Worm (Caenorhabditis elegans): ENCODE results near the gene nhr-71.

The nhr-71 gene

DNA sequence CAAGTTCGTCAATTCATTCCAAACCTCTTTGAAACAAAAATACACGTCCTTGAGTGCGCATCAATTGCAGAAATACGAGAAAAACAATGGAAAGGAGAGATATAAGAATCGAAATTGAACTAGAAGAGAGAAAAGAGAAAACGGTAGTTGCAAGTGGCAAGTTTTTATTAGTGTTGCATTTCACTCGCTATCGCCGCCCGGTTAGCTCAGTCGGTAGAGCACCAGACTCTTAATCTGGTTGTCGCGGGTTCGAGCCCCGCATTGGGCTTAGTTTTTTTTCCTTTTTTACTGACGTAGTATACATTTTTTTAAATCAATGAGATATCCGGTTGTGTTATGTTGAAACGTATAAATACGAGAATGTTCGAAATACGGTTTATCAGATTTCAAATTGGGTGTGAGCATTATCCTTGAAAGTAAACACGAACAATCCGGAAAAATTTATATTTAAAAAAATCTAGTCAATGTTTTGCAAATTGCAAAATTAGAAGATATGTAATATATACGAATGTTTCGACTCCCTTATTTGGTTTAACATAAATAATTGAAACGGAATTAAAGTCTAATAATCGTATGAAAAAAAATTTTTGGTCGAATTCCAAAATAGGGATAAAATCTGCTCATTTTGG, 34.4 kb downstream of the nhr-71 start:
- TF ChIP-seq aptf-3 (GFP tag; IDR thresholded peaks at IDR 0.05) (0 out of 2 replicates have a peak, but pooled peaks have one; percentile 9), let-607 (tag; optimal IDR thresholded peaks at IDR 0.05) (peak; percentile 51 to 53), D2030.7 (GFP tag; IDR thresholded peaks at IDR 0.05) (peak; percentile 70), mes-4 (tag; optimal IDR thresholded peaks at IDR 0.05) (peak; percentile 44), F10E7.11 (tag; optimal IDR thresholded peaks at IDR 0.05) (peak; percentile 4), F33H1.4 (GFP tag; IDR thresholded peaks at IDR 0.05) (no peak), ztf-25 (GFP tag; IDR thresholded peaks at IDR 0.05) (peak; percentile 69; the same call in 1 of the 2 replicates), nhr-90 (tag; optimal IDR thresholded peaks at IDR 0.05) (peak; percentile 55), hmg-1.2 (GFP tag; IDR thresholded peaks at IDR 0.05) (peak; percentile 79), madf-8 (GFP tag; conservative IDR thresholded peaks at IDR 0.05) (no peak), egrh-3 (GFP tag; IDR thresholded peaks at IDR 0.05) (0 out of 2 replicates have a peak, but pooled peaks have one; percentile 11), dox-1 (GFP tag; IDR thresholded peaks at IDR 0.05) (peak; percentile 76; the same call in 1 of the 2 replicates), somi-1 (GFP tag; optimal IDR thresholded peaks at IDR 0.05) (peak; percentile 33), rec-8 (tag; optimal IDR thresholded peaks at IDR 0.05) (peak; percentile 23 to 34), madf-10 (tag; optimal IDR thresholded peaks at IDR 0.05) (peak; percentile 49), C06A6.2 (GFP tag; conservative IDR thresholded peaks at IDR 0.05) (0 out of 2 replicates have a peak, but pooled peaks have one; percentile 37), C17E4.6 (GFP tag; IDR thresholded peaks at IDR 0.05) (peak; percentile 47; the same call in 1 of the 2 replicates), rpc-1 (optimal IDR thresholded peaks at IDR 0.05) (peak; percentile 92), rpc-1 (tag; optimal IDR thresholded peaks at IDR 0.05) (peak; percentile 76), zfh-2 (GFP tag; conservative IDR thresholded peaks at IDR 0.05) (no peak), akir-1 (GFP tag; optimal IDR thresholded peaks at IDR 0.05) (no peak), ztf-22 (GFP tag; optimal IDR thresholded peaks at IDR 0.05) (no peak), mxl-1 (tag; optimal IDR thresholded peaks at IDR 0.05) (peak; percentile 86), atf-7 (tag; optimal IDR thresholded peaks at IDR 0.05) (peak; percentile 18), lsy-27 (tag; optimal IDR thresholded peaks at IDR 0.05; ENCODE audit: borderline replicate concordance, insufficient read depth) (peak; percentile 47), Y67H2A.10 (GFP tag; conservative IDR thresholded peaks at IDR 0.05) (no peak), rcor-1 (GFP tag; IDR thresholded peaks at IDR 0.05) (peak; percentile 48; the same call in 1 of the 2 replicates), lin-54 (GFP tag; optimal IDR thresholded peaks at IDR 0.05) (peak; percentile 34), athp-1 (tag; optimal IDR thresholded peaks at IDR 0.05) (peak; percentile 38), nhr-120 (GFP tag; IDR thresholded peaks at IDR 0.05) (0 out of 2 replicates have a peak, but pooled peaks have one; percentile 64), ceh-100 (GFP tag; IDR thresholded peaks at IDR 0.05) (peak; percentile 60; the same call in 1 of the 2 replicates), B0261.1 (tag; optimal IDR thresholded peaks at IDR 0.05) (peak; percentile 91), ztf-28 (GFP tag; IDR thresholded peaks at IDR 0.05) (0 out of 2 replicates have a peak, but pooled peaks have one; percentile 57), snpc-1.1 (tag; optimal IDR thresholded peaks at IDR 0.05; ENCODE audit: insufficient read depth) (peak; percentile 23), Y53F4B.3 (GFP tag; IDR thresholded peaks at IDR 0.05) (no peak), T07F8.4 (tag; optimal IDR thresholded peaks at IDR 0.05) (peak; percentile 40), ztf-3 (GFP tag; optimal IDR thresholded peaks at IDR 0.05) (no peak), lin-35 (GFP tag; optimal IDR thresholded peaks at IDR 0.05) (peak in 1 of 3 experiments; percentile 31), B0336.3 (GFP tag; IDR thresholded peaks at IDR 0.05) (no peak), ama-1 (optimal IDR thresholded peaks at IDR 0.05) (no peak), ama-1 (GFP tag; optimal IDR thresholded peaks at IDR 0.05) (peak in 1 of 2 experiments; percentile 50), snpc-1.3 (tag; optimal IDR thresholded peaks at IDR 0.05; ENCODE audit: insufficient read depth) (peak; percentile 66), B0035.1 (tag; optimal IDR thresholded peaks at IDR 0.05) (no peak), lin-26 (GFP tag; IDR thresholded peaks at IDR 0.05) (peak; percentile 91), attf-6 (GFP tag; IDR thresholded peaks at IDR 0.05) (no peak), snpc-4 (GFP tag; optimal IDR thresholded peaks at IDR 0.05) (peak; percentile 30), snpc-4 (tag; optimal IDR thresholded peaks at IDR 0.05) (peak in 3 of 4 experiments; percentile 30 to 77 (median 44))

Data from whole organism, young adult.